Fruit fly (Drosophila melanogaster): ENCODE measurements around the gene CG17359.

CG17359 gene

DNA sequence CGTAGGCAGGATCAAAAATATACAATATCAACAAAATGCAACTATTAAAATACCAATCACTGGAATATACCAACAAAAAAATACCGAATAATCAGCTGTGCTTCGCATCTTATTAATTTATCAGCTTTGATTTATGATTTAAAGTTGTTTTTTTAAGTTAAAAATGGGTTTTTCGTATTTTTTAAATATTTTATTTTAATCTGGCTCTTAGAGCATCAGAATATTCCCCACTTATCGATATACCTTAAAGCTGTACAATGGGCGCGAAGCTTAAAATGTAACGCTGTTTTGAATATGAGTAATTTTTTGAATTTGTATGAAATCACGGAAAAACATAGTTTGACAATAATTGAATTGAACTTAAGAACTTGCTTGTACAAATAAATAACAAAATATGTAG lies at the start of gene CG17359:
TSS of gene CG17359 (minus strand) at position 48 of the 400 bp plus-strand sequence.
- TF ChIP-seq CG8478 (optimal IDR thresholded peaks at IDR 0.05), result no peak
- no peak for TF ChIP-seq CTCF (optimal IDR thresholded peaks at IDR 0.05)

DNA sequence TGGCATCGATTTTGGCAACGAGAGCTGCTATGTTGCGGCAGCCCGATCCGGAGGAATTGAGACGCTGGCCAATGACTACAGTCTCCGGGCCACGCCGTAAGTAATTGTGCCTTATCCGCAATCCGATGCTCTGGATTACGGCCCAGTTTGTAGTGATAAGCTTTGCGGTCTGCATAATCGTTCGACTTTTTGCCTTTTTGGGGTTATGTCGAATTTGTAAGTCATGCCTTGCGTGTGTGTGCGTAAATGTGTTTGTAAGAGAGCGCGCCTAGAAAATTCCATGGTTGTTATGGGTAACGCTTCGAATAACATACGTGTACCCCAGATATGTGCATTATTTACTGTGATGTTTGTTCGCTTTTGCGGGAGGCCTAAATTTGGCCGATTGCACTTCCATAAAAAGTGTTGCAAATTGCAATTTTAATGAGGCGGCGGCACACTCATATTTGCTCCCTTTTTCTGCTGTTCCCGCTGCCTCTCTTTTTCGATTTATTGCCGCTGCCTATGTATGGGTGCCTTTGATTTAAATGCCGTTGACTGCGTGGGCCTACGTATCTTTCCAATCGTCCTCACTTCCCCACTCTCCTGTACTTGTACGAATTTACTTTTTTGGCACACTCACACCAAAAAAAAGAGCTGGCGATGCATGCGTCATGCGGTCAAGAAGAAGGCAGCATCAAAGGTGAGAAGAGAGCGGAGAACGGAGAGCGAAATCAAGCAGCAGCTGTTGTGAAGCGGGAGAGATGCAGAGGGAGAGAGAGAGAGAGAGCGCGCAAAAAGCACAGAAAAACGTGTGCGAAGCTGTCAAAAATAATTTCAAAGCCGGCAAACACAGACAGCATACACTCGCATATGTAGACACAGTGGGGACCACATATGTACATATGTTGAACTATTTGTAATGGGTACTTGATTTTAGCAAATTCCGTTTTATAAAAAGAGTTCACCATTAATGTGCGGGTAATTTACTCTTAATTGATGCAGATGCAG lies 38.9 kb upstream of the CG17359 start:
- no peak for TF ChIP-seq CTCF (optimal IDR thresholded peaks at IDR 0.05)
- TF ChIP-seq CG8478 (optimal IDR thresholded peaks at IDR 0.05), result no peak

DNA sequence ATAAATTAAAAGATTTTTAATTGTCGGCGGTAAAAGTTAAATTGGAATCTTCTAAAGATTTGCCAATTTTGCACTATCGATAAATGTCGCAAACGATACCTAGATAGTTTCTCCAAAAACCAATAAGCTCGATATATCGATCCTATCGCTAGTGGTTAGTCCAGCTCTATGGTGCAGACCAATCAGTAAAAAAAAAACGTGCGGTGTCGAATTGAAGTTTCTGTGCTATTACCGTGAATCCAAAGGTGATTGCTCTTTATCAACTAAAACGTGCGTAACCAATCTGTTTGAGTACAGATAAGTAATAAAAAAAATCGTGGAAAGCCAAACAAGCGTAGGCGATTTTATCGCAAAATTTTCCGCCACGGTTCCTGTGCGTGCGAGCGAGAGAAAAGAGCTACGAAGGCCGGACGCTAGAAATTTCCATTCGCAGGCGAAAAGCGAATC lies 37.8 kb upstream of the CG17359 start, which contains the start of gene Hsp110:
TSS of gene Hsp110 (plus strand) at position 153 of the 447 bp plus-strand sequence.
- TF ChIP-seq CG8478 (optimal IDR thresholded peaks at IDR 0.05), result no peak
- peak in 1 of 2 experiments; percentile 5 for TF ChIP-seq CTCF (optimal IDR thresholded peaks at IDR 0.05)

DNA sequence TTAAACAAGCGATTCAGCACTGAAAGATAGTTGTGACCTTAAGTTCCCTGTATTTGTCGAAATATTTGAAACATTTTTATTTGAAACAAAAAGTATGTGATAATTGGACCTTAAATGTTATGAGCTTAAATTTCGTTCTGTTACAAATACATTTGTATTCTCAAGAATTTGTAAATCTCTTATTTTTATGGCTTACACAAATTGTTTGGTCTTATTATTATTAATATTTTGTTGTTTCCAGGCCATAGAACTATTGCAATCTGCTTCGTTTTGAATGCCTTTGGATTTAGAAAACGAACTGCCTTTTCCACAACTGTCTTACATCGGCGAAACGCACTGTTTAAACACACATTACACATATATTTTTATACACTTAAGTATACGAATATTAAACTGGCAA lies 35.4 kb upstream of the CG17359 start, which contains the start of gene CG6661:
TSS of gene CG6661 (plus strand) at position 301 of the 400 bp plus-strand sequence.
- no peak for TF ChIP-seq CTCF (optimal IDR thresholded peaks at IDR 0.05)
- no peak for TF ChIP-seq CG8478 (optimal IDR thresholded peaks at IDR 0.05)

DNA sequence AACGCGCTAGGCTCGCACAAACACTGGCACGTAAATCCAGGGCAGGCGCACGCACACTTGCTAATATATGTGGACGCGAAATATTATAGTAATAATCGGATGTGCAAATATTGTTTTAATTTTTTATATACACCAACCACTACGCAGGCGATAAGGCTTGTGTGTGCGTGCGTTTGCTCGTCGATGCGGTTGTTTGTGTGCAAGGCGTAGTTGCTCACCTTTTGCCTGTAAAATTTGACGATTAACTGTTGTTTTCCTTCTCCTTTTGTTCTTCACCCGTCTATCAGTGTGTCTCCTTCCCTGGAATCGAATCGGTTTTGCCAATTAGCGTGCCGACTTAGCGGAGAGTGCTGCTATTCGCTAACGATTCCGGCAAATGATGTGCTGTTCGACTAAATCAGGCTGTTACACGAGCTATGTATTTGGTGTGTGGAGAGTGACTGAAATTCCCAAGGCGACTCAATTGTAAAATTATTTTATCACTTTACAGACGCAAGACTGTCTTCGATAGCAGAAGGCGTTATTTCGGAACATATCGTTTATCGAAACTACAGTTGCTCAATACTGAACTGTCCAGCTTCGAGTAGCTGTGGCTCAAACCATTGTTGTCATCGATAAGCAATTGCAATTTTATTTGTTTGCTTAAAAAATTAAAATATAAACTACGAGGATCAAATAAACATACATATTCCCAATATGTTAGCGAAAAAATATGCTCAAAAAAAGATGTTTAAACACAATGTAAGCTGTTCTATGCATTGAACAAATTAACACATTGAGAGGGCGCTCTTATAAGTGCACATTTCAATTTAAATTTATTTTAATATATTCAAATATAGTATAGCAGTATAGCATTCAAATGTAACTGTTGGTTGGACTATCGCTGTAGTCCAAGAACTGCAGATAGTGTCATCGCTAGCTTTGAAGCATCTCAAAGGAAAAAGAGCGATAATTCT lies 32.4 kb upstream of the CG17359 start, which contains the start of the genes CG6650 and endos:
TSS of gene CG6650 (plus strand) at position 280 of the 956 bp plus-strand sequence.
TSS of gene endos (minus strand) at position 536 of the 956 bp plus-strand sequence.
- TF ChIP-seq CTCF (optimal IDR thresholded peaks at IDR 0.05) (peak in 1 of 2 experiments; percentile 29), CG8478 (optimal IDR thresholded peaks at IDR 0.05) (no peak)

DNA sequence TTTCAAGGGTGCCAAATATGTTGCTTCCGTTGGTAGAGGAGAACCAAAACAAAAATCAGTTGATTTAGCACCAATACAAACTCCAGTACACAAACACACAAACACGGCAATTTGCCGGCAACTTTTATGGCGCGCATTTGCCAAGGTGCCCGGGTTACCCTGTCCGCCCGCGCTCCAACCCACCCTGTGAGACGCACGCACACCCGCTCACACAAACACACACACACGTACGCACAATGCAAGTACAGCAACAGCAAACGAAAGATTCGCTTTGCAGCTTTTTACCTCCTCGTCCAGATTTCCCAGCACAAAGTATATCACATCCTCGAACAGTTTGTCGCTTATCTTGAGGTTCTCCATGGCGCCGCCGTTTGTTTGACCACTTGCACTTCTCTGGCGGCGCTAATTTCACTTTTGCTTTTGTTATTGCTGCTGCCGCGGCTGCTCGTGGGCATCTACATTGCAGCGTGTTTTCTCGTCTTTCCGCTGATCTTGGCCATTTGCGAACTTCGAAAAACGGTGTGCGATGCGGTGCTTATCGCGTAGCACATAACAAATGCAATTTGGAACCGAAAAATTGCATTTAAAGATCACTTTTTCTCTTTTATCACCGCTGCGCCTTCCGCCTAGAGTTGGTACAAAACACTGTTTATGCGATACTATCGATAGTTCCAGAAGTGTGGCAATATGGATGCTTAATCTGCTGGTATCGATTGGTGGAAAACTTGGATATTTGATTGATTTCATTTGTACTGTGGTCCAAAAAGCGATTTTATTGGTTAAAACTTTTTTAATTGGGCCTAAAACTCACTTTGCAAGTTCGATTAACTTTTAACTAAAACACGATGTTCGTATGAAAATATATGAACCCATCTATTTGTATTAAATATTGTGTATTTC lies 29.7 kb upstream of the CG17359 start, which contains the start of gene Ptip:
TSS of gene Ptip (minus strand) at position 637 of the 900 bp plus-strand sequence.
- TF ChIP-seq CTCF (optimal IDR thresholded peaks at IDR 0.05), result peak; percentile 41 to 49
- no peak for TF ChIP-seq CG8478 (optimal IDR thresholded peaks at IDR 0.05)

DNA sequence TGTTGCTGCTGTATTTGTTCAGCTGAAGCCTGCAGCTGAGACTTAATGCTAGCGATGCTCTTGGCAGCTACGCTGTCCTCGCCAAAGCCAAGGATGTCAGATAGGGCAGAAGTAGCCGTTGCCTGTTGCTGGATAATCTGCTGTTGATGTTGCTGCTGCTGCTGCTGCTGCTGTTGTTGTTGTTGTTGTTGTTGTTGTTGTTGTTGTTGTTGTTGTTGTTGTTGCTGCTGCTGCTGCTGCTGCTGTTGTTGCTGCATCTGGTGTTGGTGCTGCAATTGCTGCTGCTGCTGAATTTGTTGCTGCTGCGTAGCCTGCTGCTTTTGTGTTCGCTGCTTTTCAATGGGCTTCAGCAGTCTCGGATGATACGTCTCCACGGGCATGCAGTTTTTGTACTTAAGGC lies 28.5 kb upstream of the CG17359 start:
- TF ChIP-seq CTCF (optimal IDR thresholded peaks at IDR 0.05) (no peak), CG8478 (optimal IDR thresholded peaks at IDR 0.05) (no peak)

DNA sequence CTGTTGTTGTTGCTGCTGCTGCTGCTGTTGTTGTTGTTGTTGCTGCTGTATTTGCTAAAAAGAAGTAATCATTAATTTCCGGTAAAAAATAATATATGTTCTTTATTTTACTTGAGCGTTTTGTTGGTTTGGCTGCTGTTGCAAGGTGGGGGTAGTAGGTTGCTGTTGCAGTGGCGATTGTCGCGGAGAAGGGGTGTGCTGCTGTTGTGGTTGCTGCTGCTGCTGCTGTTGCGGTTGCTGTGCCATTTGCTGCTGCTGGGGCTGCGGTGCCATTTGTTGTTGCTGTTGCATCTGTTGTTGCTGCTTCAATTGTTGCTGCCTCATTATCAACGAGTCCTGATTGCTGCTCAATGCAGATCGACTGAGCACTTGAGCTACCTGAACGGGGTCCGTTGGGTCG lies 26.7 kb upstream of the CG17359 start:
- TF ChIP-seq CTCF (optimal IDR thresholded peaks at IDR 0.05), result no peak

DNA sequence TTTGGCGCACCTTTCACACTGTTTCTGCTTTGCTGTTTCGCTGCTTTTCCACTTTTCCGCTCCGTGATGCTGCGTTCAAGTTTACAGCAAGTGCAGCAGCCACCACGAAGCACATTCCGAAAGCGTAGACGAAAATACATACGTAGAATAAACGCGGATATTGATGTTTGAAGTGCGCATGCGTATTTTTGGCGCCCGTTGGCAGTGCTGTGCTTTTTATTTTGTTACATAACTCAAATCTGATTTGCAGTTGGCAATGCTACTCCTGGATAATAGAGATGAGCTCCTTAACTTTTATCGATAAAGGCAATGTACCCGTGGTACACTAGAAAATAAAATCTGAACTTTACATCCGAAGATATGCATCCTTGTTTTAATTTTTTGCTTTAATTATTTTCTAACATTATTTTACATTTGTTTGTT lies 7.7 kb upstream of the CG17359 start:
- TF ChIP-seq CTCF (optimal IDR thresholded peaks at IDR 0.05), result no peak

DNA sequence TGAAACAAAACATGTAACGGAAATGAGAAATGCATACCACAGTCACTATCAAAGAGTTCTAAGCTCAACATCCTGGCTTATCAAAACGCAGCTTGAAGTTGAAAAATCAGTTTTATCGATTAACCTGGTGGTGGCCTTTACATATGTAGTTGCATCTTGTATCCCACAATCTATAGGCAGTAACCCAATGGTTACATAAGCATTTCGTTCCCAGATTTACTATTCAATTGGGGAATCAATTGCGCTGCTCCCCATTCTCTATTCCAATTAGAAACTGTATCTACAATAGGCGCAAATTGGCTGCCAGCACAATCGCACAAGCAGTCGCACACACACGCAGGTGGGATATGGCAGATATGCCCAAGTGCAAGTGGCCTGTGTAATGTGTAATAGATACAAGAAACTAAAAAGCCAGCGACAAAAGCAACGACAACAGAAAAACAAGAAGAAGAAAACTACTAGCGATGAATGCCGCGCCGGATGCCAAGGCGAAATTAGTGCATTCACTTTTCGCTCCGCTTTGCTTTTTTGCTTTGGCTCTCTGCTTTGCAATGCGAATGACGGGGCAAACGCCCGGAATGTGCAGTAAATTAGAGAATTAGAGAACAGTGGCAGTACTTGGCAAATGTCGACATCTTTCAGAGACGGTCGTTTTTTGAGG lies 6.7 kb upstream of the CG17359 start:
- TF ChIP-seq CTCF (optimal IDR thresholded peaks at IDR 0.05) (no peak), CG8478 (optimal IDR thresholded peaks at IDR 0.05) (no peak)

DNA sequence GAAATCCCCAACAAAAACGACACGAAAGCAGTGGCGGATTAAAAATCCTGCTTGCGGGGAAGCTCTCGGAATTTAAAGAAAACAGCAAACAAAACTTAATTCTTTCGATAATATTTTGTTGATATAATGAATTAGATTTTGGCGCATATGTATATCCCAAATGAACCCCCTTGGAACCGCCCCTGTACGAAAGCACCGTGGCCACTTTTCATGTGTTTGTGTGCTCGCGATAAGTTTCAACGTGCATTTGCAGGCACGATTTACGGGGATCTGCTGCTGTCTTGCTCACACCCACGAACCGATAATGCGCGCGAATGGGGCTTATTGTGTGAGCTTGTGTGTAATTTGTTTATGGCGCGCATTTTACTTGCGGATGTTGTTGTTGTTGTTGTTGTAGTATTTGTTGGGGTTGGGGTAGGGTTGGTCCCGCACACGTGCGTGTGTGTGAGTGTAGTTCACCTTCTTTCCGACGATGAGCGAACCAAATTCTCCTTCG lies 6.0 kb upstream of the CG17359 start:
- no peak for TF ChIP-seq CG8478 (optimal IDR thresholded peaks at IDR 0.05)
- TF ChIP-seq CTCF (optimal IDR thresholded peaks at IDR 0.05), result no peak

DNA sequence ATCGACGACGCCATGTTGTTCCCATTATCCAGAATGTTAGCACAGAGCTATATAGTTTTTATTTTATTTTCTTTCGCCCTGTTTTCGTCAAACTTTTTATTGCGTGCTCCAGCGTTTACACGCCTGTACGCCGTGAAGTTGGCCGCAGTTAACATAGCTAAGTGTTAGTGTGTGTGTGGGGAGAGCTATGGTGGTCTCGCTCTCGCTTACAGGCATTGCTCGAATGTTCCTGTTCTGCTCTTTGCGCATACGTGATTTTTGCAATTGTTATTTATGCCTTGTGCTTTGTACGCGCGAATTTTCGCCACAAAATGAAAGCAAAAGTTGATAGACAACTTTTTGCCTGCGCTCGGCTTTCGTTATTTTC lies 5.0 kb upstream of the CG17359 start:
- no peak for TF ChIP-seq CG8478 (optimal IDR thresholded peaks at IDR 0.05)
- no peak for TF ChIP-seq CTCF (optimal IDR thresholded peaks at IDR 0.05)
